Fruit fly (Drosophila melanogaster) whole organism: ENCODE measurements around the gene Bka.

Source experiments
- pan ChIP-seq: fragments of >200 bp; optimal IDR thresholded peaks from 2 replicates; lab custom pipeline; 2017
- psq ChIP-seq: fragments of >200 bp; optimal IDR thresholded peaks from 2 replicates; lab custom pipeline; 2017
- usp ChIP-seq: fragments of >200 bp; optimal IDR thresholded peaks from 2 replicates; lab custom pipeline; 2017; ENCODE audit warnings: missing biosample characterization, missing genetic modification characterization, mixed read lengths

DNA sequence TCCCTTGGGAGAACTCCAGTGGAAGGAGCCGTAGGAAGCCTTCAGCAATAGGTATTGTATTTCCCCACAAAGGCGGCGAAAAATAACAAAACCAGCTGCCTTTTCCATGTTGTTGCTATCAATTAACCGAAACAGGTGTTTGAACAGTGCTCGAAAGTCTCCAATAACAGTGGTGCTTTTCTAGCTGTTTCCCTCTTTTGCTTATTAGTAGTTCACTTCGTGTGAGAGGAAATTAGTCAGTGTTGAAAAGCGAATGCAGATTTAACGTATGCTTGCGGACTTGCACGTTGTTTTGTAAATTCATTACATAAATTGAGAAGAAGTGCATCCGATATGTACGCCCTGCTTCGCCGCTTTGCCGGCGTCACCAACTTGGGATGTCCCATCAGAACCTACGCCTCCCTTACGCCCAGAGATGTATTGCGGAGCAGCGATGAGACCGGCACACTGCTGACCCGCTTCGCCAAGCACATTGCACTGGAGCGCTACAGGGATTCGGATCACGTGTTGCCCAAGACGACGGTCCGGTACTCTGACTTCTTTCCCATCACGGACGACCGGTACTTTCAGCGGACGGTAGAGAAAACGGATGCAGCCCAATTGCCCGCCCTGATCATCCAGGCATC lies 43.7 kb downstream of the Bka start, which contains the start of the genes Datp and CG4619:
- TF ChIP-seq psq (lab: Kevin White, UChicago) (no peak), usp (GFP tag; lab: Kevin White, UChicago) (no peak), pan (lab: Kevin White, UChicago) (no peak)
